Worm (Caenorhabditis elegans): ENCODE measurements around the gene Y39A3CL.7.
A peak's percentile ranks its signal among the peaks of the same experiment; 100 is the strongest.

Gene Y39A3CL.7

DNA sequence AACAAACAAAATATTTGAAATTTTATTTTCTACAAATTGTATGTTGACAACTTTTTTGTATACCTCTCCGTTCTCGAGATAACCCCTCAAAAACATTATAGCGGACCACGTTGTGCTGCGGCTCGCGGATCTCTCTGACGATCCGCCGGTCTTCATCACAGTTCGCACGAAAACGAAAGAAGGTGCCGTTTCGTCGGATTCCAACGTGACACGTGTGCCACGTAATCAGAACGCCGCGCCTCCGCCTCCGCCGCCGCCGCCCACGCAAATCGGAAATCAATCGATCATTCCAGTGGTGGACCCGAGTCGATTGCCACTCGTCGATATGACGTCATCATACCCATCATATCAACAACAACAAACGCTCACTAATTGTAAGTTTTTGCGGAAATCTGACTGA, 25.3 kb upstream of the Y39A3CL.7 start:
- no peak for TF ChIP-seq ztf-11 (tag; optimal IDR thresholded peaks at IDR 0.05)
- TF ChIP-seq nhr-11 (tag; optimal IDR thresholded peaks at IDR 0.05), result no peak
- TF ChIP-seq sma-9 (GFP tag; optimal IDR thresholded peaks at IDR 0.05), result no peak
- TF ChIP-seq sma-9 (tag; optimal IDR thresholded peaks at IDR 0.05), result no peak
- TF ChIP-seq alr-1 (tag; optimal IDR thresholded peaks at IDR 0.05), result no peak

DNA sequence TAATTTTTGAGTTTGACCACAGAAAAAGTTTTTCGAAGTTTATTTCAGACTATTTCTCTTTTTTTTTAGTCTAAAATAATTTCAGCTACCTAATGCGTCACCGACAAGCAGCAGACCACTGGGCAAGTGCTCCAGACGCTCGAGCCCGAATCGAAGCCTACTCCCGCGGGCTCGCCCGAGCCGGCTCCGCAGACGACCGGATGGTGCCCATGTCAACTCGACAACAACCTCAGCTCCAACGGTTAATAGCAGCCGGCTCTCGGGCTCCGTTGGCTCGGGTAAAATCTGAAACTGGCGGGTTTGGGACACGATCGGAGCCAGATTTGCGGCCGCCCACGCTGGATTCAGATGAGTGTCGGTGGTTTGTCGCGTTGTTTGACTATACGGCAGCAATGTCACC, 21.7 kb upstream of the Y39A3CL.7 start:
- TF ChIP-seq alr-1 (tag; optimal IDR thresholded peaks at IDR 0.05), result no peak

DNA sequence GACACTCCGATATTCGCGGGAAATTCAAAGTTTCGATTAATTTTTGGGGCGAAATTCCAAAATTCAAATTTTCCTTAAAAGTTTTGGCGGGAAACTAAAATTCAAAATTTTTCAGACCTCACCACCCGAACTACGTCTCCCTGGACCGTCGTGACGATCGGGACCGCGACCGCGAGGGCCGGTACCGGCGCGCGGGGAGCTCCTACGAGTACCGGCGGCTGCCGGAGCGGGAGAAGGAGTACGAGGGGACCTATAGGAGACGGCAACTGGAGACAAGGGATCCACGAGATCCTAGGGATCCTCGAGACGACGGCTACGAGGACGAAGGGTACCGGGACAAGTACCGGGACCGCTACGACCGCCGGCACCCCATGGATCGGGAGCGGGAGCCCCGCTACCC, 20.2 kb upstream of the Y39A3CL.7 start:
- TF ChIP-seq R02D3.7 (tag; optimal IDR thresholded peaks at IDR 0.05), result no peak
- TF ChIP-seq sma-9 (GFP tag; optimal IDR thresholded peaks at IDR 0.05), result no peak
- no peak for TF ChIP-seq sma-9 (tag; optimal IDR thresholded peaks at IDR 0.05)
- TF ChIP-seq elt-3 (tag; optimal IDR thresholded peaks at IDR 0.05), result no peak
- TF ChIP-seq nhr-23 (tag; optimal IDR thresholded peaks at IDR 0.05), result no peak
- TF ChIP-seq ceh-16 (tag; optimal IDR thresholded peaks at IDR 0.05), result no peak
- no peak for TF ChIP-seq ztf-11 (tag; optimal IDR thresholded peaks at IDR 0.05)
- TF ChIP-seq egl-27 (tag; optimal IDR thresholded peaks at IDR 0.05), result no peak

DNA sequence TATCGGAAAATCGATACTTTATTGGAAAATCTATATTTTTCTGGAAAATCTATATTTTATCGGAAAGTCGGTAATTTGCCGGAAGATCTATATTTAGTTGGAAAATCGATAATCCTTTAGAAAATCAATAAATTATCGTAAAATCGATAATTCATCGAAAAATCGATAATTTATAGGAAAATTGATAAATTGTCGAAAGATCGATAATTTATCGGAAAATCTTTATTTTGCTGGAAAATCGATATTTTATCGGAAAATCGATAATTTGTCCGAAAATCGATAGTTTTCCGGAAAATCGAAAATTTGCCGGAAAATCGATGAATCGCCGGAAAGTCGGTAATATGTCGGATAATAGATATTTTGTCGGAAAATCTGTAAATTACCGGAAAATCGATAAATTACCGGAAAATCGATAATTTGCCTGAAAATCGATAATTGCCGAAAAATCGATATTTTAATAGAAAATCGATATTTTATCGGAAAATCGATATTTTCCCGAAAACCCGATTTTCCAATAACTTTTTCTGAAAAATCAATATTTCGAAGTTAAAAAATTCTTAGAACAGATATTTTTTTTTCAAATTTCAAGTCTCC, 19.2 kb upstream of the Y39A3CL.7 start:
- peak; percentile 9 for TF ChIP-seq zag-1 (tag; optimal IDR thresholded peaks at IDR 0.05)
- TF ChIP-seq unc-62 (GFP tag; optimal IDR thresholded peaks at IDR 0.05), result no peak

DNA sequence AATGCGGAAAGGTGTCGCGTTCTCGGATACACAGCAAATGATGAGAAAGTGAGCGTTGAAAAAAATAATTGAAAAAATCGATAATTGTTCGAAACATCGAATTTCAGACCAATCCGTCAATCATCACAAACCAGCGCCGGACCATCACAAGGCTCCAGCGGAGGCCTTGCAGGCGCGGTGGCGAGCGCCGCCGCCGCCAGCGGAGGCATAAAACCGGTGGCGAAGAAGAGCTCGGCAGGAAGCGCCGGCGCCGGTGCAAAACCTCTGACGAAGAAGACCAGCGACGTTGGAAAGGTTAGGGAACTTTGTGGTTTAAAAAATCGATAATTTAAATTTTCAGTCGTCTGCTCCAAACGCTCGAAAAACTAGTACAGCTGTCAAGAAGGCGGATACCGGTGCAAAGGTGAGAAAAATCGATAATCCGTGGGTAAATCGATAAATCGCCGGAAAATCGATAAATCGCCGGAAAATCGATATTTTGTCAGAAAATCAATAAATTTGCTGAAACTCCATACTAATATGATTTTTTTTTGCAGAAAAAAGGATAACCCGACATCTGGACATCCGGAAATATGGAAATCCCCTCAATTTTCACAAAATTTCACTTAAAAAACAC, 18.4 kb upstream of the Y39A3CL.7 start:
- TF ChIP-seq nhr-77 (tag; optimal IDR thresholded peaks at IDR 0.05) (no peak), unc-55 (GFP tag; optimal IDR thresholded peaks at IDR 0.05) (no peak), zag-1 (tag; optimal IDR thresholded peaks at IDR 0.05) (no peak), nhr-21 (tag; optimal IDR thresholded peaks at IDR 0.05) (no peak)

DNA sequence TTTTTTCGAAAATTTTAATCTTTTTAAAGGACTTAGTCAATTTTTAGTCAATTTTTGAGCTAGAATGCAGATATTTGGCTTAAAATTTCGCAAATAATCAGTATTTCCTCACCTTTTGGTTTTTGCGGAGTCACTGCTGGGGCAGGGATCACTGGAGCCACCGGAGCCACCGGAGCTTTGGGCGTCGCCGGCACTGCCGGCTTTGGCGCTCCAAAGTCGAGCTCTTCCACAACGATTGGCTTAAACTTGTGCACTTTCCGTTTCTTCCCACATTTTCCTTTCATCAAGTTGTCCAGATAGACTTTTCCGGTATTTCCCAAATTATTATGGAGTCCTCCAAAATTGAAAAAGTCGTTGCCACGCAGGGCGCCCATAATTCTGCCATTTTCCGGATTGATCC, 10.4 kb upstream of the Y39A3CL.7 start:
- TF ChIP-seq alr-1 (tag; optimal IDR thresholded peaks at IDR 0.05) (no peak), ZK546.5 (tag; optimal IDR thresholded peaks at IDR 0.05) (no peak), ama-1 (optimal IDR thresholded peaks at IDR 0.05) (no peak)

DNA sequence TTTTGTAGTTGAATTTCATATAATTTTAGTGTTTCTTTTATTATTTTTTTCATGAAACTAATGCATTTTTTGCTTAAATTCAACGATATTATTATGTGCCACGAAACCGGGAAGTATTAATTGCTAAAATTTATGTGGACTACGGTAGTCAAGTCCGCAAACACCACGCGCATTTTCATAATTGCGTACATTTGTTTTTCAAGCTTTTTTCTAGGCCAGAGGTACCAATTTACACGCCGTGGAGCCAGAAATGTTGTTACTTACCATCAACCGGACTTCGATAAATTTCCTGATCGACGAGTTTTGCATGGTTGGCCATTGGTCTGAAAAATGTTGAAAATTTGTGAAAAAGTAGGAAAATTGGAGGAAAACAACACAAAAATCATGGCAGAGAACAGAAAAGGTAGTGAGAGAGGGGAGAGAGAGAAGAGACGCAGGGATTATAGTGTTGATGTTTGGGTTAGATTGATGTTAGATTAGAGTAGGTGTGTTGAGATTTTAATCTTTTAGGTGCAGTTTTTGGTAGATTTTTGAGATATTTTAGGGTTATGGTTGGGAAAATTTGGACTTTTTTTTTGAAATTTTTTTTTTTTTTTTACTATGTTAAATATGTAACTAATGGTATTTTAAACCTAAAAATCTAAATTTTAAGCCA, 6.6 kb upstream of the Y39A3CL.7 start, which contains the start of gene clp-4:
TSS of gene clp-4 (minus strand) at position 323 of the 655 bp plus-strand sequence.
- no peak for TF ChIP-seq unc-62 (GFP tag; optimal IDR thresholded peaks at IDR 0.05)
- TF ChIP-seq sem-4 (tag; optimal IDR thresholded peaks at IDR 0.05), result no peak
- peak; percentile 6 for TF ChIP-seq unc-55 (GFP tag; optimal IDR thresholded peaks at IDR 0.05)
- no peak for TF ChIP-seq lin-11 (tag; optimal IDR thresholded peaks at IDR 0.05)
- TF ChIP-seq unc-39 (tag; optimal IDR thresholded peaks at IDR 0.05), result no peak
- no peak for TF ChIP-seq ztf-1 (GFP tag; conservative IDR thresholded peaks at IDR 0.05)
- TF ChIP-seq lin-13 (GFP tag; optimal IDR thresholded peaks at IDR 0.05), result no peak
- no peak for TF ChIP-seq peb-1 (tag; optimal IDR thresholded peaks at IDR 0.05)
- no peak for TF ChIP-seq nhr-12 (tag; optimal IDR thresholded peaks at IDR 0.05)
- TF ChIP-seq egl-27 (tag; optimal IDR thresholded peaks at IDR 0.05), result no peak
- TF ChIP-seq sma-3 (GFP tag; optimal IDR thresholded peaks at IDR 0.05), result no peak
- no peak for TF ChIP-seq ztf-4 (tag; optimal IDR thresholded peaks at IDR 0.05)
- no peak for TF ChIP-seq ceh-16 (tag; optimal IDR thresholded peaks at IDR 0.05)
- TF ChIP-seq skn-1 (tag; optimal IDR thresholded peaks at IDR 0.05), result no peak
- no peak for TF ChIP-seq ceh-82 (tag; optimal IDR thresholded peaks at IDR 0.05)
- TF ChIP-seq nhr-129 (tag; optimal IDR thresholded peaks at IDR 0.05), result no peak
- TF ChIP-seq fos-1 (tag; optimal IDR thresholded peaks at IDR 0.05), result no peak
- TF ChIP-seq aly-2 (tag; optimal IDR thresholded peaks at IDR 0.05), result no peak
- TF ChIP-seq alr-1 (tag; optimal IDR thresholded peaks at IDR 0.05), result no peak
- TF ChIP-seq gmeb-1 (tag; optimal IDR thresholded peaks at IDR 0.05), result no peak
- TF ChIP-seq F13H6.1 (tag; optimal IDR thresholded peaks at IDR 0.05), result no peak
- TF ChIP-seq crh-2 (tag; optimal IDR thresholded peaks at IDR 0.05), result no peak
- TF ChIP-seq nhr-25 (tag; optimal IDR thresholded peaks at IDR 0.05), result peak; percentile 52
- TF ChIP-seq elt-1 (tag; optimal IDR thresholded peaks at IDR 0.05), result peak; percentile 42
- peak in 1 of 2 experiments; percentile 29 for TF ChIP-seq lsy-2 (tag; optimal IDR thresholded peaks at IDR 0.05)
- no peak for TF ChIP-seq ZK546.5 (tag; optimal IDR thresholded peaks at IDR 0.05)
- no peak for TF ChIP-seq C34F6.9 (tag; optimal IDR thresholded peaks at IDR 0.05)

Data from whole organism, L2 larva.